Worm (Caenorhabditis elegans): ENCODE results near the gene F42A9.7.

Gene F42A9.7

DNA sequence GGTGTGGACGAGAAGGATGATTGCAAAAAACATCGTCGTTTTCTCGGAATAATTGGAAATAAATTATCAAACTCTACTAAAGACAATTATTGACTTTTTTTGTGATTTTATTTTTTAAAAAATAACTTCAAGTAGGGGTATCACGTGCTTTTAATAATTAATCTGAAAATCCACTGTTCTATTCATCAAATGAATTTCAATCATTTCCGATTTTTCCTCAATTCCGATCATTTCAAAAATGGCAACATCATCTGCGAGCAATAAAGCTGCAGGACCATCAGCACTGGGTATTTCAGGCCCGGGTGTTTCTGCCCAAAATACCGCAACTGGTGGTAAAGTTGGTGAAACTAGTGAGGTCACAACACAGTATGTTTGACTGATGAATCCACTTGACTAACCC lies at the start of gene F42A9.7, which contains the start of gene F42A9.3:
F42A9.7 (minus strand) TSS at position 101 of the 400 bp plus-strand sequence.
F42A9.3 (plus strand) TSS at position 214 of the 400 bp plus-strand sequence.
- TF ChIP-seq nhr-237 (tag; optimal IDR thresholded peaks at IDR 0.05) (no peak), gmeb-1 (tag; optimal IDR thresholded peaks at IDR 0.05) (no peak), lin-11 (tag; optimal IDR thresholded peaks at IDR 0.05) (no peak), elt-3 (tag; optimal IDR thresholded peaks at IDR 0.05) (no peak), ceh-16 (tag; optimal IDR thresholded peaks at IDR 0.05) (no peak), alr-1 (tag; optimal IDR thresholded peaks at IDR 0.05) (no peak), zag-1 (tag; optimal IDR thresholded peaks at IDR 0.05) (no peak)

- TF ChIP-seq mab-5 (tag; optimal IDR thresholded peaks at IDR 0.05), result no peak
- no peak for TF ChIP-seq ztf-11 (tag; optimal IDR thresholded peaks at IDR 0.05)
- peak; percentile 15 for TF ChIP-seq unc-55 (GFP tag; optimal IDR thresholded peaks at IDR 0.05)
- TF ChIP-seq ZK546.5 (tag; optimal IDR thresholded peaks at IDR 0.05), result no peak
- no peak for TF ChIP-seq sem-4 (tag; optimal IDR thresholded peaks at IDR 0.05)
- peak; percentile 17 for TF ChIP-seq C34F6.9 (tag; optimal IDR thresholded peaks at IDR 0.05)
- TF ChIP-seq R02D3.7 (tag; optimal IDR thresholded peaks at IDR 0.05), result peak; percentile 21
Observed at ce11 chrIV:8665778-8666177, 48.8 kb upstream of the F42A9.7 start.

- TF ChIP-seq nhr-6 (tag; optimal IDR thresholded peaks at IDR 0.05) (no peak), C34F6.9 (tag; optimal IDR thresholded peaks at IDR 0.05) (no peak), crh-2 (tag; optimal IDR thresholded peaks at IDR 0.05) (no peak), lin-39 (tag; optimal IDR thresholded peaks at IDR 0.05) (no peak), F13H6.1 (tag; optimal IDR thresholded peaks at IDR 0.05) (no peak), mdl-1 (tag; optimal IDR thresholded peaks at IDR 0.05) (no peak), Y55F3AM.14 (GFP tag; optimal IDR thresholded peaks at IDR 0.05) (no peak), nhr-23 (tag; optimal IDR thresholded peaks at IDR 0.05) (no peak), aly-2 (tag; optimal IDR thresholded peaks at IDR 0.05) (no peak), unc-62 (GFP tag; optimal IDR thresholded peaks at IDR 0.05) (no peak), sma-3 (GFP tag; optimal IDR thresholded peaks at IDR 0.05) (no peak), skn-1 (tag; optimal IDR thresholded peaks at IDR 0.05) (no peak), ztf-1 (GFP tag; conservative IDR thresholded peaks at IDR 0.05) (no peak), snpc-4 (tag; optimal IDR thresholded peaks at IDR 0.05) (no peak)
Observed at ce11 chrIV:8658122-8658521, 41.2 kb upstream of the F42A9.7 start, which contains the start of gene C49C8.6. C49C8.6 (minus strand) TSS chrIV:8658222.

DNA sequence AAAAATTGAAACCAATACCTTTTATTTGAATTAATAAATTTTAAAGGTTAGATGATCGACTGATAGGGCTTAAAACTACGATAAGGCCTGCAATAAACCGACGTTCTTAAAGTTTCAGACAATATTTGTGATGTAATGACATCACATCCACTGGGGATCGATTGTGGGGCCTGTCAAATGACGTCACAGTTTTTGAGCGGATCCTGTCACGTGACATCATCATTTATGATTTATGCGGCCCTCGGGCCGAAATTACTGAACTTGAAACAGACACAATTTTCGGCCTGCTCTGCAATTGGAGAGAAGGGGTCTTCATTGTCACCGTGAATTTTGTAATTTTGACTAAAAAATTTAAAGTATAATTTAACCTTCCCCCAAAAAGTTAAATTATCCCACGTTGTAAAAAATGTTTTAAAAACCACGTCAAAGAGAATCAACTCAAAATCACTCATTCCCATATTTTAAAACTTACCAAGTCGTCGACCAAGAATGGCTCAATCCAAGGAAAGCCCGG lies 37.2 kb upstream of the F42A9.7 start, which contains the start of gene C49C8.1:
C49C8.1 (plus strand) TSS at position 464 of the 514 bp plus-strand sequence.
- TF ChIP-seq dmd-4 (tag; optimal IDR thresholded peaks at IDR 0.05), result no peak
- TF ChIP-seq egl-27 (tag; optimal IDR thresholded peaks at IDR 0.05), result no peak
- TF ChIP-seq unc-55 (GFP tag; optimal IDR thresholded peaks at IDR 0.05), result no peak

DNA sequence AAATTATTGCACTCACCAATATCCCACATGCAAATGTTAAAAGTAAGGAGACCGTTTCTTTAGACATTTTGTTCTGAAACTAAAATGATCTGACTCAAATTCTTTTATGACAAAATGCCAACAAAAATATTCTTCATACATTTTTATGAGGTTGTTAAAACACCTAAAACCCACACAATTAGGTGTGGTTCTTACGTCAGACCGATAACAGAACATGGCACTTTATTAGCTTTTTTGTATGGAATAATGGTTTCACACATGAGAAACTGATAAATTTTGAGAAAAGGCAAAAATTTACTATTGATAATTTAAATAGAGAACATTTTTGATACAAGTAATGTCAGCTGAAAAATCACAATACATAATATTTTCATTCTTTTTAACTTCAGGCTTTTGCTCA lies 36.6 kb upstream of the F42A9.7 start, which contains the start of gene C49C8.5:
C49C8.5 (minus strand) TSS at position 73 of the 400 bp plus-strand sequence.
- TF ChIP-seq fos-1 (tag; optimal IDR thresholded peaks at IDR 0.05) (peak; percentile 42), R02D3.7 (tag; optimal IDR thresholded peaks at IDR 0.05) (no peak)

DNA sequence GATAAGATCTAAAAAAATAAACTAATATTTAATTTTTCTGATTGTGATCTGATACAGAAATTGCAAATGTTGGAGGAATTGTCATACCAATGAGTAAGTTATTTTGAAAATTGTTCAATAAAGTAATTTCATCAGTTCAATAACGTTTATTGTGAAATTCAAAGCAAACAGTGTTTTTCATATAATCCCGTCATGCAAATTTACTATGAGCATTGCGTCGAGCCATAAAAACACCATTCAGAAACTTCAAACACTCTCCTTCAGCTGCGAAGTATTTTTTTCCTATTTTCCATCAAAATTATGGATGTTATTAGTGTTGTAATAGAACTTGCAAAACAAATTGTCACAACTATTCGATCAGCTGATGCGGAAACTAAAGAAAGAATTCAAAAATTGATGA lies 34.9 kb upstream of the F42A9.7 start, which contains the start of gene C49C8.8:
C49C8.8 (plus strand) TSS at position 301 of the 400 bp plus-strand sequence.
- TF ChIP-seq elt-1 (tag; optimal IDR thresholded peaks at IDR 0.05) (no peak), alr-1 (tag; optimal IDR thresholded peaks at IDR 0.05) (no peak), dmd-4 (tag; optimal IDR thresholded peaks at IDR 0.05) (no peak), lin-39 (tag; optimal IDR thresholded peaks at IDR 0.05) (no peak), ama-1 (optimal IDR thresholded peaks at IDR 0.05) (no peak), skn-1 (tag; optimal IDR thresholded peaks at IDR 0.05) (no peak), nhr-10 (tag; optimal IDR thresholded peaks at IDR 0.05) (no peak), nhr-11 (tag; optimal IDR thresholded peaks at IDR 0.05) (no peak)
